Fruit fly (Drosophila melanogaster): ENCODE results near the gene Unc-76.
A peak's percentile ranks its signal among the peaks of the same experiment; 100 is the strongest.

Unc-76 gene

DNA sequence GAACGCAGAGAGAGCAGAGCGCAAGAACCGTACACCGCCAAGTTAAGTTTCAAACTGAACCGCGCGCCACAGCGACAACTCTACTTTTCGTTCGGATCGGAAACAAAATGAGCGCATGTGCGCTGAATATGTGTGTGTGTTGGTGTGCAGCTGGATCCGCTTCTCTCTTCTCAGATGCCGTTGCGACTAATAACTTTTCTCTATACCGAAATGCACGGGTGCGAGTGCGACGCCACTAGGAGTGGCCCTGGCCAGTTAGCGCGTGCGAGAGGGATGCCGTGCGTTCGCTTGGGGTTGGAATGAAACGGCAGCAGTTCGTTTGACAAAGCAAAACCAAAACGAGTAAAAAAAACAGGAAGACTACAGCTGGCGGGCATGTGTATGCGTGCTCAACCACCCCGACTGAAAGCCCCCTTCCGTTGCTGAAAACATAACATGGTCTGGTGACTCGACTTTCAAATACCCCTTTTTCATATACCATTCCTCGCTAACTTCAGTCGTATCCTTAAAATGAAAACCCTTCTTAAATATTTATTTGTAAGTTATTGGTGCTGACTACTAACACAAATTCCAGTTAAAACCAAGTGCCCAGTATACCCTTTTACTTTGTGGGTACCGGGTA is 56.5 kb downstream of the Unc-76 start:
- TF ChIP-seq Vsx2 (GFP tag; optimal IDR thresholded peaks at IDR 0.05; ENCODE audit: partially characterized antibody) (peak; percentile 72), ey (GFP tag; optimal IDR thresholded peaks at IDR 0.05) (peak; percentile 100), pan (optimal IDR thresholded peaks at IDR 0.05) (peak; percentile 91), OdsH (GFP tag; optimal IDR thresholded peaks at IDR 0.05) (peak; percentile 100), br (GFP tag; optimal IDR thresholded peaks at IDR 0.05) (peak; percentile 100), fru (GFP tag; optimal IDR thresholded peaks at IDR 0.05) (peak; percentile 100), foxo (GFP tag; optimal IDR thresholded peaks at IDR 0.05) (peak; percentile 99 to 100), CrebA (GFP tag; optimal IDR thresholded peaks at IDR 0.05; ENCODE audit: borderline replicate concordance) (peak; percentile 98), N (GFP tag; optimal IDR thresholded peaks at IDR 0.05) (no peak), tai (GFP tag; optimal IDR thresholded peaks at IDR 0.05) (peak; percentile 99), lola (GFP tag; optimal IDR thresholded peaks at IDR 0.05) (no peak), woc (GFP tag; optimal IDR thresholded peaks at IDR 0.05) (peak; percentile 100), h (GFP tag; optimal IDR thresholded peaks at IDR 0.05) (peak; percentile 100), sage (GFP tag; optimal IDR thresholded peaks at IDR 0.05) (peak; percentile 99), usp (GFP tag; optimal IDR thresholded peaks at IDR 0.05) (peak; percentile 13), GATAd (GFP tag; optimal IDR thresholded peaks at IDR 0.05) (peak; percentile 99), dl (GFP tag; optimal IDR thresholded peaks at IDR 0.05; ENCODE audit: insufficient read depth in 1 of 2, partially characterized antibody in 2 of 2) (peak in 1 of 2 experiments; percentile 10), Hnf4 (GFP tag; optimal IDR thresholded peaks at IDR 0.05) (peak; percentile 100), Hr78 (GFP tag; optimal IDR thresholded peaks at IDR 0.05) (no peak), Myc (optimal IDR thresholded peaks at IDR 0.05) (no peak), CG32264 (GFP tag; optimal IDR thresholded peaks at IDR 0.05) (peak; percentile 100), dmrt93B (GFP tag; optimal IDR thresholded peaks at IDR 0.05) (peak; percentile 100), Sp1 (GFP tag; optimal IDR thresholded peaks at IDR 0.05) (peak; percentile 100), Hr83 (GFP tag; optimal IDR thresholded peaks at IDR 0.05; ENCODE audit: poor library complexity, severe bottlenecking) (peak; percentile 98), Dif (GFP tag; optimal IDR thresholded peaks at IDR 0.05; ENCODE audit: partially characterized antibody) (peak; percentile 71), HLH106 (tag; optimal IDR thresholded peaks at IDR 0.05) (peak; percentile 100), Jra (GFP tag; optimal IDR thresholded peaks at IDR 0.05) (peak; percentile 99), brk (GFP tag; optimal IDR thresholded peaks at IDR 0.05) (peak; percentile 98), dsf (GFP tag; optimal IDR thresholded peaks at IDR 0.05; ENCODE audit: borderline replicate concordance) (peak; percentile 98), jim (GFP tag; optimal IDR thresholded peaks at IDR 0.05) (peak; percentile 99), rgr (GFP tag; optimal IDR thresholded peaks at IDR 0.05) (peak; percentile 100), psq (GFP tag; optimal IDR thresholded peaks at IDR 0.05) (peak; percentile 98), Abd-B (GFP tag; optimal IDR thresholded peaks at IDR 0.05) (no peak), CG9705 (GFP tag; optimal IDR thresholded peaks at IDR 0.05) (peak; percentile 100), Dfd (GFP tag; optimal IDR thresholded peaks at IDR 0.05) (peak; percentile 98), sv (GFP tag; optimal IDR thresholded peaks at IDR 0.05) (peak; percentile 100), Mio (GFP tag; optimal IDR thresholded peaks at IDR 0.05) (peak; percentile 96), Rel (GFP tag; optimal IDR thresholded peaks at IDR 0.05) (peak; percentile 99), Rel (tag; optimal IDR thresholded peaks at IDR 0.05) (peak; percentile 98)

DNA sequence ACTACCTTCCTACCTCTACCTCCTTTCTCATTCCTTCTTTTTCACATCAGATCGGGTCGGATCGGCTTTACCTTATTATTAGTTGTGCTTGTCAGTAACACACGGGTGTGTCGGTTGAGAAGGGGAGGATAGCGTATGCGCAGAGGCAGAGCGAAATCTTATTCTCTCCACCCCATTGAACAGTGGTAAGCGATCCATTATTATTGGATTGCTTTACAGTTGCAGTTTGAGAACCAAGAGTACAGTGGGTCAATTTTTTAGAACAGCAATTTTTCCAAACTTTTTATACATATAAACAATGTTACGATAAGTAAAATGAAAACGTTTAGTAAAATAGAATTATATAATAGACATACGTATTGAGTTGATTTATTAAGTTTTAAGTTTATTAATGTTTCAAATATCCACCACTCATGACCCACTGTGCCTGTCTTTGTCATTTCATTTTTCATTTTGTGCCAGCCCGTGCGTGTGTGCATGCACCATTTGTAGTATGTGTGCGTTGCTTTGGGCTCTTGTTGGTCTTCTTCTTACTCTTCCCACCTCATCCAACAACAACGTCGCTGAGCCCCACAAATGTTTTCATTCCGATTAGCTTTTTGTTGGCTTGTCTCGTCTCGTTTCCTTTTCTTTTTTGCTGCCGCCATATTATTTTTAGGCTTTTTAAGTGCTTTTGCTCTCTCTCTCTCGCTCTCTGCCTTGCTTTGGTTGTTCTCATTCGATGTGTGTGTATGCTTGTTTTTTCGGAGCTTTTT is 57.4 kb downstream of the Unc-76 start:
- TF ChIP-seq h (GFP tag; optimal IDR thresholded peaks at IDR 0.05) (peak; percentile 99), rgr (GFP tag; optimal IDR thresholded peaks at IDR 0.05) (peak; percentile 99), HLH106 (tag; optimal IDR thresholded peaks at IDR 0.05) (peak; percentile 99), Hr83 (GFP tag; optimal IDR thresholded peaks at IDR 0.05; ENCODE audit: poor library complexity, severe bottlenecking) (peak; percentile 59), woc (GFP tag; optimal IDR thresholded peaks at IDR 0.05) (peak; percentile 89), N (GFP tag; optimal IDR thresholded peaks at IDR 0.05) (no peak), dmrt93B (GFP tag; optimal IDR thresholded peaks at IDR 0.05) (peak; percentile 98), sage (GFP tag; optimal IDR thresholded peaks at IDR 0.05) (peak; percentile 98), OdsH (GFP tag; optimal IDR thresholded peaks at IDR 0.05) (peak; percentile 98), Jra (GFP tag; optimal IDR thresholded peaks at IDR 0.05) (peak; percentile 92), Myc (optimal IDR thresholded peaks at IDR 0.05) (no peak), Mio (GFP tag; optimal IDR thresholded peaks at IDR 0.05) (peak; percentile 82), tai (GFP tag; optimal IDR thresholded peaks at IDR 0.05) (peak; percentile 90), br (GFP tag; optimal IDR thresholded peaks at IDR 0.05) (peak; percentile 95), dsf (GFP tag; optimal IDR thresholded peaks at IDR 0.05; ENCODE audit: borderline replicate concordance) (peak; percentile 88), Hr78 (GFP tag; optimal IDR thresholded peaks at IDR 0.05) (no peak), Hnf4 (GFP tag; optimal IDR thresholded peaks at IDR 0.05) (peak; percentile 96), CG32264 (GFP tag; optimal IDR thresholded peaks at IDR 0.05) (peak; percentile 86), lola (GFP tag; optimal IDR thresholded peaks at IDR 0.05) (no peak), CG9705 (GFP tag; optimal IDR thresholded peaks at IDR 0.05) (peak; percentile 99), Dif (GFP tag; optimal IDR thresholded peaks at IDR 0.05; ENCODE audit: partially characterized antibody) (peak; percentile 73), Rel (GFP tag; optimal IDR thresholded peaks at IDR 0.05) (peak; percentile 98), Rel (tag; optimal IDR thresholded peaks at IDR 0.05) (peak; percentile 93), foxo (GFP tag; optimal IDR thresholded peaks at IDR 0.05) (peak in 1 of 2 experiments; percentile 98), Sp1 (GFP tag; optimal IDR thresholded peaks at IDR 0.05) (peak; percentile 99), GATAd (GFP tag; optimal IDR thresholded peaks at IDR 0.05) (peak; percentile 88), CrebA (GFP tag; optimal IDR thresholded peaks at IDR 0.05; ENCODE audit: borderline replicate concordance) (no peak), Abd-B (GFP tag; optimal IDR thresholded peaks at IDR 0.05) (no peak), ey (GFP tag; optimal IDR thresholded peaks at IDR 0.05) (peak; percentile 97), dl (GFP tag; optimal IDR thresholded peaks at IDR 0.05; ENCODE audit: insufficient read depth in 1 of 2, partially characterized antibody in 2 of 2) (peak; percentile 54 to 57), brk (GFP tag; optimal IDR thresholded peaks at IDR 0.05) (peak; percentile 97), Dfd (GFP tag; optimal IDR thresholded peaks at IDR 0.05) (peak; percentile 92), fru (GFP tag; optimal IDR thresholded peaks at IDR 0.05) (peak; percentile 97), Vsx2 (GFP tag; optimal IDR thresholded peaks at IDR 0.05; ENCODE audit: partially characterized antibody) (peak; percentile 79), psq (GFP tag; optimal IDR thresholded peaks at IDR 0.05) (peak; percentile 96), usp (GFP tag; optimal IDR thresholded peaks at IDR 0.05) (no peak), pan (optimal IDR thresholded peaks at IDR 0.05) (no peak), sv (GFP tag; optimal IDR thresholded peaks at IDR 0.05) (peak; percentile 96)
